Fruit fly (Drosophila melanogaster) whole organism, prepupa: ENCODE results near the gene PpV.

Source experiments
- Blimp-1 ChIP-seq: fragments of 200-800 bp; sonication (Bioruptor generic); optimal IDR thresholded peaks from 3 replicates; lab custom pipeline; 2017; ENCODE audit warnings: missing biosample characterization, missing genetic modification characterization, mild to moderate bottlenecking, moderate library complexity, missing genetic modification reagents
- CG10631 ChIP-seq: fragments of 200-800 bp; sonication (Bioruptor generic); optimal IDR thresholded peaks from 2 replicates; lab custom pipeline; 2016; ENCODE audit warnings: missing biosample characterization, missing genetic modification characterization
- CG11294 ChIP-seq: fragments of 200-800 bp; sonication (Bioruptor generic); IDR thresholded peaks from 2 replicates; pipeline ENCODE4 v1.3.6; 2022; ENCODE audit warnings: missing biosample characterization, missing genetic modification characterization
- CG11762 ChIP-seq: fragments of 200-800 bp; sonication (Bioruptor generic); optimal IDR thresholded peaks from 3 replicates; lab custom pipeline; 2016; ENCODE audit warnings: missing biosample characterization, missing genetic modification characterization; ENCODE audit not compliant: insufficient read depth
- CG11902 ChIP-seq: fragments of 200-800 bp; sonication (Bioruptor generic); optimal IDR thresholded peaks from 3 replicates; lab custom pipeline; 2016; ENCODE audit warnings: missing biosample characterization, missing genetic modification characterization
- CG15336 ChIP-seq: fragments of 200-800 bp; sonication (Bioruptor generic); IDR thresholded peaks from 2 replicates; pipeline ENCODE4 v1.3.6; 2022; ENCODE audit warnings: missing biosample characterization, missing genetic modification characterization
- CG1621 ChIP-seq: fragments of 200-800 bp; sonication (Bioruptor generic); optimal IDR thresholded peaks from 3 replicates; lab custom pipeline; 2018; ENCODE audit warnings: missing biosample characterization, mild to moderate bottlenecking, missing genetic modification characterization
- CG16779 ChIP-seq: fragments of 200-800 bp; sonication (Bioruptor generic); optimal IDR thresholded peaks from 3 replicates; lab custom pipeline; 2017; ENCODE audit warnings: missing biosample characterization, mild to moderate bottlenecking, missing genetic modification characterization
- CG31627 ChIP-seq: fragments of 200-800 bp; sonication (Bioruptor generic); optimal IDR thresholded peaks from 3 replicates; lab custom pipeline; 2016; ENCODE audit warnings: missing biosample characterization, missing genetic modification characterization
- CG32006 ChIP-seq: fragments of 200-800 bp; sonication (Bioruptor generic); optimal IDR thresholded peaks from 3 replicates; lab custom pipeline; 2017; ENCODE audit warnings: missing biosample characterization, mild to moderate bottlenecking, missing genetic modification characterization
- CG34406 ChIP-seq: fragments of 200-800 bp; sonication (Bioruptor generic); optimal IDR thresholded peaks from 3 replicates; lab custom pipeline; 2016; ENCODE audit warnings: missing biosample characterization, missing genetic modification characterization
- CG3919 ChIP-seq: fragments of 200-800 bp; sonication (Bioruptor generic); optimal IDR thresholded peaks from 3 replicates; lab custom pipeline; 2016; ENCODE audit warnings: missing biosample characterization, missing genetic modification characterization
- CG6163 ChIP-seq: fragments of 200-800 bp; sonication (Bioruptor generic); IDR thresholded peaks from 3 replicates; pipeline ENCODE4 v1.3.6; 2022; ENCODE audit warnings: missing biosample characterization, missing genetic modification characterization
- CG6276 ChIP-seq: fragments of 200-800 bp; sonication (Bioruptor generic); optimal IDR thresholded peaks from 2 replicates; lab custom pipeline; 2017; ENCODE audit warnings: missing biosample characterization, mild to moderate bottlenecking, missing genetic modification characterization
- CG6792 ChIP-seq: fragments of 200-800 bp; sonication (Bioruptor generic); optimal IDR thresholded peaks from 3 replicates; lab custom pipeline; 2016; ENCODE audit warnings: missing biosample characterization, missing genetic modification characterization
- CG6808 ChIP-seq: fragments of 200-800 bp; sonication (Bioruptor generic); optimal IDR thresholded peaks from 3 replicates; lab custom pipeline; 2017; ENCODE audit warnings: missing biosample characterization, missing genetic modification characterization, mild to moderate bottlenecking, moderate library complexity, missing genetic modification reagents
- CG6854 ChIP-seq: fragments of 200-800 bp; sonication (Bioruptor generic); optimal IDR thresholded peaks from 2 replicates; lab custom pipeline; 2017; ENCODE audit warnings: missing biosample characterization, mild to moderate bottlenecking, missing genetic modification characterization
- CG7368 ChIP-seq: fragments of 200-800 bp; sonication (Bioruptor generic); optimal IDR thresholded peaks from 3 replicates; lab custom pipeline; 2016; ENCODE audit warnings: missing biosample characterization, missing genetic modification characterization
- CG8319 ChIP-seq: fragments of 200-800 bp; sonication (Bioruptor generic); optimal IDR thresholded peaks from 3 replicates; lab custom pipeline; 2016; ENCODE audit warnings: missing biosample characterization, missing genetic modification characterization
- CG8632 ChIP-seq: fragments of 200-800 bp; sonication (Bioruptor generic); optimal IDR thresholded peaks from 3 replicates; lab custom pipeline; 2016; ENCODE audit warnings: missing biosample characterization, missing genetic modification characterization
- CG9139 ChIP-seq: fragments of 200-800 bp; sonication (Bioruptor generic); optimal IDR thresholded peaks from 3 replicates; lab custom pipeline; 2017; ENCODE audit warnings: missing biosample characterization, mild to moderate bottlenecking, missing genetic modification characterization
- Eip75B ChIP-seq: fragments of 200-800 bp; sonication (Bioruptor generic); optimal IDR thresholded peaks from 3 replicates; lab custom pipeline; 2016; ENCODE audit warnings: missing biosample characterization, missing genetic modification characterization
- Eip78C ChIP-seq: fragments of 200-800 bp; sonication (Bioruptor generic); peaks from one replicate; lab custom pipeline; 2016; ENCODE audit warnings: missing biosample characterization, missing genetic modification characterization
- Eip93F ChIP-seq: fragments of 200-800 bp; sonication (Bioruptor generic); optimal IDR thresholded peaks from 2 replicates; lab custom pipeline; 2016; ENCODE audit warnings: missing biosample characterization, mild to moderate bottlenecking, missing genetic modification characterization
- Ets21C ChIP-seq: fragments of 200-800 bp; sonication (Bioruptor generic); optimal IDR thresholded peaks from 3 replicates; lab custom pipeline; 2016; ENCODE audit warnings: missing biosample characterization, missing genetic modification characterization
- Ets96B ChIP-seq: fragments of 200-800 bp; optimal IDR thresholded peaks from 2 replicates; lab custom pipeline; 2019; ENCODE audit warnings: missing biosample characterization, mild to moderate bottlenecking, missing genetic modification characterization, moderate library complexity
- Gug ChIP-seq: fragments of 200-800 bp; sonication (Bioruptor generic); IDR thresholded peaks from 2 replicates; pipeline ENCODE4 v1.3.6; 2022; ENCODE audit warnings: missing biosample characterization, missing genetic modification characterization
- Hr38 ChIP-seq: sonication (Bioruptor generic); optimal IDR thresholded peaks from 2 replicates; lab custom pipeline; 2016; ENCODE audit warnings: missing biosample characterization, missing genetic modification characterization
- Hr39 ChIP-seq: fragments of 200-800 bp; sonication (Bioruptor generic); optimal IDR thresholded peaks from 2 replicates; lab custom pipeline; 2016; ENCODE audit warnings: missing biosample characterization, missing genetic modification characterization
- Hr4 ChIP-seq: fragments of 200-800 bp; sonication (Bioruptor generic); optimal IDR thresholded peaks from 3 replicates; lab custom pipeline; 2016; ENCODE audit warnings: missing biosample characterization, missing genetic modification characterization
- Lpt ChIP-seq: fragments of 200-800 bp; sonication (Bioruptor generic); optimal IDR thresholded peaks from 3 replicates; lab custom pipeline; 2016; ENCODE audit warnings: missing biosample characterization, missing genetic modification characterization
- Met ChIP-seq: fragments of 200-800 bp; sonication (Bioruptor generic); optimal IDR thresholded peaks from 3 replicates; lab custom pipeline; 2016; ENCODE audit warnings: missing biosample characterization, missing genetic modification characterization
- OdsH ChIP-seq: fragments of 200-800 bp; sonication (Bioruptor generic); optimal IDR thresholded peaks from 3 replicates; lab custom pipeline; 2016; ENCODE audit warnings: missing biosample characterization, missing genetic modification characterization
- Smox ChIP-seq: fragments of 200-800 bp; sonication (Bioruptor generic); optimal IDR thresholded peaks from 3 replicates; lab custom pipeline; 2016; ENCODE audit warnings: missing biosample characterization, missing genetic modification characterization
- Sox14 ChIP-seq: fragments of 200-800 bp; sonication (Bioruptor generic); optimal IDR thresholded peaks from 3 replicates; lab custom pipeline; 2016; ENCODE audit warnings: missing biosample characterization, missing genetic modification characterization
- Sox15 ChIP-seq: fragments of 200-800 bp; sonication (Bioruptor generic); optimal IDR thresholded peaks from 3 replicates; lab custom pipeline; 2016; ENCODE audit warnings: missing biosample characterization, missing genetic modification characterization
- achi ChIP-seq: fragments of 200-800 bp; sonication (Bioruptor generic); optimal IDR thresholded peaks from 3 replicates; lab custom pipeline; 2016; ENCODE audit warnings: missing biosample characterization, missing genetic modification characterization
- acj6 ChIP-seq: fragments of 200-800 bp; sonication (Bioruptor generic); optimal IDR thresholded peaks from 3 replicates; lab custom pipeline; 2016; ENCODE audit warnings: missing biosample characterization, missing genetic modification characterization
- dac ChIP-seq: fragments of 200-800 bp; sonication (Bioruptor generic); optimal IDR thresholded peaks from 2 replicates; lab custom pipeline; 2017; ENCODE audit warnings: missing biosample characterization, mild to moderate bottlenecking, missing genetic modification characterization
- dsx ChIP-seq: fragments of 200-800 bp; optimal IDR thresholded peaks from 3 replicates; lab custom pipeline; 2019; ENCODE audit warnings: missing biosample characterization, mild to moderate bottlenecking, missing genetic modification characterization, moderate library complexity; ENCODE audit not compliant: poor library complexity, severe bottlenecking
- esn ChIP-seq: fragments of 200-800 bp; sonication (Bioruptor generic); optimal IDR thresholded peaks from 2 replicates; lab custom pipeline; 2016; ENCODE audit warnings: missing biosample characterization, mild to moderate bottlenecking, missing genetic modification characterization, moderate library complexity
- fd85E ChIP-seq: fragments of 200-800 bp; sonication (Bioruptor generic); optimal IDR thresholded peaks from 3 replicates; lab custom pipeline; 2016; ENCODE audit warnings: missing biosample characterization, missing genetic modification characterization
- fkh ChIP-seq: fragments of 200-800 bp; sonication (Bioruptor generic); optimal IDR thresholded peaks from 3 replicates; lab custom pipeline; 2017; ENCODE audit warnings: missing biosample characterization, mild to moderate bottlenecking, missing genetic modification characterization, moderate library complexity
- lz ChIP-seq: fragments of 200-800 bp; sonication (Bioruptor generic); optimal IDR thresholded peaks from 3 replicates; lab custom pipeline; 2016; ENCODE audit warnings: missing biosample characterization, missing genetic modification characterization
- net ChIP-seq: fragments of 200-800 bp; sonication (Bioruptor generic); optimal IDR thresholded peaks from 3 replicates; lab custom pipeline; 2016; ENCODE audit warnings: missing biosample characterization, missing genetic modification characterization
- pdm3 ChIP-seq: fragments of 200-800 bp; sonication (Bioruptor generic); optimal IDR thresholded peaks from 3 replicates; lab custom pipeline; 2016; ENCODE audit warnings: missing biosample characterization, missing genetic modification characterization
- salr ChIP-seq, 2 experiments: fragments of 200-800 bp; sonication (Bioruptor generic); optimal IDR thresholded peaks; 3 replicates each; lab custom pipeline; 2016 to 2018; ENCODE audit warnings: missing biosample characterization in 2 of 2, missing genetic modification characterization in 2 of 2, mild to moderate bottlenecking in 1 of 2
- spab ChIP-seq: fragments of 200-800 bp; sonication (Bioruptor generic); optimal IDR thresholded peaks from 2 replicates; lab custom pipeline; 2017; ENCODE audit warnings: missing biosample characterization, mild to moderate bottlenecking, missing genetic modification characterization, missing genetic modification reagents
- ss ChIP-seq, 2 experiments: fragments of 200-800 bp; sonication (Bioruptor generic); optimal IDR thresholded peaks; 2 replicates in 1 of 2; 3 replicates in 1 of 2; lab custom pipeline; 2017 to 2018; ENCODE audit warnings: mild to moderate bottlenecking in 2 of 2, missing biosample characterization in 2 of 2, missing genetic modification characterization in 2 of 2, moderate library complexity in 1 of 2
- svp ChIP-seq: fragments of 200-800 bp; sonication (Bioruptor generic); peaks from one replicate; lab custom pipeline; 2016; ENCODE audit warnings: missing biosample characterization, missing genetic modification characterization
- topi ChIP-seq: fragments of 200-800 bp; sonication (Bioruptor generic); optimal IDR thresholded peaks from 3 replicates; lab custom pipeline; 2016; ENCODE audit warnings: missing biosample characterization, missing genetic modification characterization

The PpV gene

DNA sequence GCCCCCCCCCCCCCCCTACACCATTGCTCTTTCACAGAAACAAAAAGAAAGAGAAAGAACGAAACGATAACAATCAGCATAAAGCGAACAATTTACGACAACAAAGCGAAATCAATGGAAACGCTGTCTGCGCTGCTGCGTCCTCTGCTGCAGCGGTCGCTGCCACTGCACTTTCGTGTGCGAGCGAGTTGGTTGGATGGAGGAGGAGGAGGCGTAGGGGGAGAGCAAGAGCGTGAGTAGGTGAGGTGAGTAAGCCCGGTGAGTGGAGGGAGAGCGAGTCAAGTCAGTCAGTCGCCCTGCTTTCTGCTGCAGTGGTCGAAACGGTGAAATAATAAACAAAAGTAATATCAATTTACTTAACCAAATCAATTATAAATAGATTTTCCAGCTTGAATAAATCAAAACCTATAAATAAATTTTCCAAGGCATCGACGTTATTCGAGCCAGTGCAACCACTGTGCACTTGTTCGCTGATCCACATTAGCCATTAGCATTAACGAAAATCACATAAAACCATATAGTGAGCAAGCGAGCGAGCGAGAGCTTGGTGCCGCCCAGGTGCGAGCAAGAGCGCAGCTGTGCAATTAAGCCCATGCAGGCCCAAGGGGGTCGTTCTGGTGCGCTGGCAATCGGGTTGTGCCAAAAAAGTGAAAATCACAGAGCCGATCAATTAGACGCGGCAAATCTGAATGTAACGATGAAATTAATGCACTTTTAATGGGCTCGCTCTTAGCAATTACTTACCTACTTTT is 28.8 kb downstream of the PpV start:
- TF ChIP-seq Ets21C (GFP tag; lab: Kevin White, UChicago) (peak; percentile 88), Sox14 (GFP tag; lab: Kevin White, UChicago) (peak; percentile 91), acj6 (GFP tag; lab: Kevin White, UChicago) (peak; percentile 81), CG8319 (GFP tag; lab: Kevin White, UChicago) (peak; percentile 64), dsx (GFP tag; lab: Kevin White, UChicago) (peak; percentile 36), topi (peak; percentile 96), Hr39 (GFP tag; lab: Kevin White, UChicago) (peak; percentile 92), CG10631 (peak; percentile 84), Gug (GFP tag; lab: Robert Waterston, UW) (peak; percentile 92), CG6808 (GFP tag; lab: Kevin White, UChicago) (peak; percentile 33), CG15336 (GFP tag; lab: Robert Waterston, UW) (peak; percentile 97), net (GFP tag; lab: Kevin White, UChicago) (peak; percentile 88), ss (GFP tag; optimal IDR thresholded peaks at IDR 0.05; lab: Kevin White, UChicago) (peak; percentile 65 to 73), Ets96B (tag; lab: Kevin White, UChicago) (peak; percentile 56), CG6163 (GFP tag; lab: Robert Waterston, UW) (peak; percentile 95), Smox (GFP tag; lab: Kevin White, UChicago) (peak; percentile 94), CG11902 (peak; percentile 73), Sox15 (GFP tag; lab: Kevin White, UChicago) (peak; percentile 69), OdsH (GFP tag; lab: Kevin White, UChicago) (peak; percentile 86), achi (GFP tag; lab: Kevin White, UChicago) (peak; percentile 86), Blimp-1 (GFP tag; lab: Kevin White, UChicago) (peak; percentile 47), CG32006 (GFP tag; lab: Kevin White, UChicago) (peak; percentile 77), Hr38 (peak; percentile 57), Met (peak; percentile 94), CG1621 (tag; lab: Kevin White, UChicago) (peak; percentile 38), CG31627 (peak; percentile 90), CG6854 (peak; percentile 62), salr (GFP tag; optimal IDR thresholded peaks at IDR 0.05; lab: Kevin White, UChicago) (peak; percentile 39 to 44), CG6276 (peak; percentile 85), CG9139 (GFP tag; lab: Kevin White, UChicago) (peak; percentile 26), CG8632 (peak; percentile 78), Lpt (peak; percentile 85), CG3919 (GFP tag; lab: Kevin White, UChicago) (peak; percentile 87), Eip93F (peak; percentile 79), fkh (GFP tag; lab: Kevin White, UChicago) (peak; percentile 33), CG7368 (peak; percentile 63), Eip78C (GFP tag; lab: Kevin White, UChicago) (peak; percentile 97), CG11294 (GFP tag; lab: Robert Waterston, UW) (peak; percentile 91), CG34406 (peak; percentile 74), lz (GFP tag; lab: Kevin White, UChicago) (peak; percentile 89), CG6792 (GFP tag; lab: Kevin White, UChicago) (peak; percentile 88), svp (peak; percentile 99), fd85E (peak; percentile 45), esn (GFP tag; lab: Kevin White, UChicago) (peak; percentile 93), Hr4 (GFP tag; lab: Kevin White, UChicago) (peak; percentile 84), Eip75B (peak; percentile 84), dac (GFP tag; lab: Kevin White, UChicago) (peak; percentile 76), spab (GFP tag; lab: Kevin White, UChicago) (peak; percentile 51), pdm3 (GFP tag; lab: Kevin White, UChicago) (peak; percentile 91), CG16779 (tag; lab: Kevin White, UChicago) (peak; percentile 23), CG11762 (GFP tag; lab: Kevin White, UChicago) (peak; percentile 75)
